Worm (Caenorhabditis elegans) whole organism, dauer: ENCODE data around the gene sir-2.3.

Source experiments
- unc-62 ChIP-seq: sonication (generic microtip); optimal IDR thresholded peaks from 2 replicates; lab custom pipeline; 2017; ENCODE audit warnings: missing biosample characterization, missing genetic modification reagents, missing genetic modification characterization

sir-2.3 gene

DNA sequence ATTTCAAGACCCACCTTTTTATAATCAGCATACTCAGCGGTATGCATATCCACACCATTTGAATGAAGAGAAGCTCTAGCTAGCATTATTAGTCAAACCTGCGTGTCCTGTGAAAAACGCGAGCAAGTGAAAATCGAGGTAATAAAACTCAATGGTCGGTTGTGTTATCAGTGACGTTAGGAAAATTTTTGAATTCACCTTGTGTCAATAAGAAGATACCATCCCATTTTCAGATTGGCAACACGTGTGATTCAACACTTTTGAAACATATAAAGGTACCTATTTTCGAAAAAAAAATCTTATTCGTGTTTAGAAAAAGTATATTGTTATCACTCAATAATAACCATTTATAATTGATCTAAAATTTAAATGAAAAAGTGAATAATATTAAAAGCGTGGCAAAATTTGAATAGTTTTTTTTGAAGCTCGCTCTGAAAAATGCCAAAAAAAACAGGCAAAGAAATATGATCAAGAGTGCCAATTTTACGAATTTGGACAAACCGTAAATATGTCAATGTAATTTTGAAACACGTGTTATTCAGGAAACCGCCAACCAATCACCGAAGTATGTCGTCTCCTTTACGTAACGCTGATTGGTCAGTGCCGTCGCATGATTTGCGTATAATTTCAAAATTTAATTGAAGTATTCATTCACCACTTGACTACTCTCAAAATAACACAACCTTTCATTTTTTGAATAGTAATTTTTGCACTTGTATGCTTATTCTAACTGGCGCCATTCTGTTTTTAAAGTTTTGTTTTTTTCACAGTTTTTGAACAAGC is 19.7 kb upstream of the sir-2.3 start, which contains the start of gene F46G10.1:
Gene F46G10.1, minus strand, starts transcription at position 115 of the 783 bp plus-strand sequence.
- no peak for TF ChIP-seq unc-62 (GFP tag; lab: Kevin White, UChicago)

DNA sequence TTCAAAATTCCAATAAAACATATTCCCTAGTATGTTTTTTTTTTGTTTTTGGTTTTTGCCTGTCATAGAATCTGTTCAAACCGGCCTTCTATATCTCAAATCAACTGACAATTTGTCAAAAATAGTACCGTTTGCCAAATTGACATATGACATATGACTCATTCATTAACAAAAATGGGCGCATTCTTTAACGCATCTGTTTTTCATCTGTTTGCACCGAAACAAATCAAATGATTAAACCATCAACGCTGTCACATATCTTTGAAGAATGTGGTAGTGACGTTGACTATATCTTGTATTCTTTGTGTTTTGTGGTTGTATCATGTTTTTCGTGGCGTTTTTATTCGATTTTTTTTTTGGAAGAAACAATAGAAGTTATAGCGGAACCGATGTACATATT is 16.4 kb upstream of the sir-2.3 start:
- no peak for TF ChIP-seq unc-62 (GFP tag; lab: Kevin White, UChicago)

DNA sequence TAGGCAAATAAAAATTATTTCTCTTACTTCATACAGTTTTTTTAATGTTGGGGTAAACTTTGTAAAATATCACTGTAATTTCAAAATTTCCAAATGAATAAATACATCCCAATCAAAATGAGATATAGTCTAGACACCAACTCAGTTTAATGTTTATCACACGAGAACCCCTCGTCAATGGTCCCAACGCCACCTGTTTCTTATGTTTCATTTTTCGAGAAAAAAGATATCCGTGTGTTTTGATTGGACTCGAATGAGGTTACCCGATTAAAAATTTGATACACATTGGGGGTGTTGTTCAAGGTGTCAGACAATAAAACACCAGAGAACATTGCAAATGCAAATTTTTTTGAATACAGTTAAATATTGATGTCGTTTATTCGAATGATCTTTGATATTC is 14.0 kb upstream of the sir-2.3 start:
- TF ChIP-seq unc-62 (GFP tag; lab: Kevin White, UChicago), result no peak

DNA sequence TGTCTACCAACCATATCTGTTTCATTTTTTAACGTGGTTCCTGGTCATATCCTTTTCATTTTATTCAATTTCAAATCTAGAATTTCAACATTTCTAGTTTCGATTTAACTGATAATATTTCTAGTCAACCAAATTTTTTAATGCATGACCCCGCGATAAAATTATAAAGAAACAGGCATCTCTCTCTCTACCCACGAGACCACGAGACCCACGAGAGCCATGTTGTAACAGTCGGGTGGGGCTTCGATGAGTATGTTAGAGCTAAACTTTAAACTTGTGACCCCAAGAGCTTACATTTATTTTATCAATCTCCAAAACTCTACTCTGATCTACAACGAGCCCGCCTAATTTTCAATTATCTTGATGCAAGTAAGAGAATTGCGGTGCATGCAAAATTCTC is 13.2 kb upstream of the sir-2.3 start:
- no peak for TF ChIP-seq unc-62 (GFP tag; lab: Kevin White, UChicago)

DNA sequence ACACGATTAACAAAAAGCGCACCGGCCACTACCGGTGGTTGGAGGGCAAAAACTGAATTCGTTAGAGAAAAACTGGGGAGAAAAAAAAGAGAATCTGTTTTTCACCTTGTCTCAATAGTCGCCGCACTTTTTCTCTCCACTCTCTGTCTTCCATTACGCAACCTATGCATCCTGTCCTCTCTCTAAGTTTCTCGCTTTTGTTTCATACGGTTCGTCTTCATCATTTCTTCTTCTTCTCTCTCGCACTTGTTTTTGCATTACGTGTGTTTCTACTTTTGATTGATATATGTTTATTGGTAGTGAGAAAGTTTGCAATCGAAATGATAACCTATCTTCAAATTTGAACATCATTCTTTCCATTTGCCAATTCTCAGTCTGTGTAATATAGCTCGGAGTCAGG is 10.9 kb upstream of the sir-2.3 start:
- no peak for TF ChIP-seq unc-62 (GFP tag; lab: Kevin White, UChicago)

DNA sequence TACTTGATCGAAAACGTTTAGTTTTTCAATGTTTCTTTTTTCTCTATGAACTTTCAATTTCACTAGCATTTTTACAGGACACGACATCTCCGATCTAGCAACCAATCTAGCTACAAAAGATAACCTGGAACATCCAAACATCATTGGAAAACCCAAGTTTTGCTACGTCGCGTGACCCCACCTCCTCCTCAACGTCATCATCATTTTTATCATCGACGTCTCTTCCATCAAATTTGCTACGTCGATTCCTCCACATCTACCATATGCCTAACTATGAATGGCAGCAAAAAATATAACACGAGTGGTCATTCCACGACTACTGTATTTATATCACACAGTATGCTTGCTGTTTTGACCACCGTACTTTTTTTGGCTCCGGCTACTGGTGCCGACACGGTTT is 8.6 kb upstream of the sir-2.3 start, which contains the start of gene F46G10.2:
Gene F46G10.2, plus strand, starts transcription at position 78 of the 400 bp plus-strand sequence.
- no peak for TF ChIP-seq unc-62 (GFP tag; lab: Kevin White, UChicago)

DNA sequence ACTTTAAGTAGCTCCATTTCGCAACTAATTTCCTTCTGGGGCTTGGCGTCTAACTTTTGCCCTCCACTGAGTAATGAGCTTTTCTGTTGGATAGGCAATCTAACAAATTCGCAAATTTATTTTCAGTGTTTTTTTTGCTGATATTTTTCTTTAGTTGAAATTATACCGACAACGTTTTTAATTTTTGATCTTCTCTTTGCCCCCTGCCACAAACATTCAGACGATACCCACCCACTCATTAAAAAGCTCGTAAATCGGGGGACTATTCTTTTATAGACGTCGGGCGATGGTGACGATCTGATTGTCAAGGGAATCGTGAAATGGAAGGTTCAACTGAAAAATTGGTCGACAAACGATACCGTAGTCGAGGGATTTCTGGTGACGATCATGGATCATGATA is 7.8 kb upstream of the sir-2.3 start:
- no peak for TF ChIP-seq unc-62 (GFP tag; lab: Kevin White, UChicago)

DNA sequence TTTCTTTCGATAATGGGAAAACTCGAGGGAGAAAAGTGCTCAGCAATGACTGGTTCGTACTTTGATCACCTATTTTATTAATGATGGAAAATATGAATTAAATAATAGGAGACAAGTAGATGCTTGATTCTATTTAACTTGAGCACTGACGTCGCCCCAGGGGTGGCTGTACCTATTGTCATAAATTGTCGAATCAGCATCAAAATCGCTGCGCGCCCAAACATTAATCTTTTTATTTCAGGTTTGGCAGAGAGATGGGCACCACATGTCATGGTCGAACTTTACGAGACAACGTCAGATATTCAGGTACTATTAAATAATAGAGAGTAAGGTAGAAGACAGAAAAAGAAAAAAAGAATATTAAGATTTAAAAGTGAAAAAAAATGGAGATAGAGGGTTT is 7.2 kb upstream of the sir-2.3 start:
- no peak for TF ChIP-seq unc-62 (GFP tag; lab: Kevin White, UChicago)

DNA sequence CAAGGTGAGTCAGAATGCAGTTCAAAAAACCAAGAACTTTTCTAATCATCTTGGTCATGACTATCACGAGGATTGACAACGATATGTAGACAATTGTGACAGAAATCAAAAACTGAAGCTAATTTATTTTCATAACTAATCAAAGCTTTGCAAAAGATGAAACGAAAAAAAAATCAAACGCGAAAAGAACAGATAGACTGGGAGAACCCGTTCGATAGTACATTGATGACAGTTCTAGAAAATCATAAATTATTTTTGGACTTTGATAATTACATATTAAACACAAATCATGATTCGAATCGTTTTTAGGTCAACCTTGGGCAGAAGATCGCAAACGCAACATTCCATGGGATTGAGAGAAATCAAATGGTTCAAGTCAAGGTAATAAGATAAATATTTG is 6.4 kb upstream of the sir-2.3 start:
- TF ChIP-seq unc-62 (GFP tag; lab: Kevin White, UChicago), result no peak

DNA sequence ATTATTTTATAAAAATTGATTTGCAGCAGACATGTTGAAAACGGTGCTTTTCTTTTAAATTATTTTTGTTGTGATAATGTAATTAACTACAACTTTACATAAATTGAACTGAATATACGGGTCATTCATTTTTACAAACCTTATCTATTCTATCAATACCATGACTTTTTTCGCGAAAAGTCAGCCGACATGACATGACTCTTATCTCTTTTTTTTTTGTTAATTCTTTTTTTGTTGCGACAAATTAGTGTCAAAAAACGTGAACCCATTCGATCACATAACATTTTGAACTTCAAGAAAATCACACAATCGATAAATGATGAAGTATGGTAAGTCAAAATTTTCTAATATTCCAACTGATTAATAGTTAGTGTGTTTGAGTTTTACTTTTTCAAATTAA is 3.5 kb upstream of the sir-2.3 start, which contains the start of gene sir-2.2:
Gene sir-2.2, plus strand, starts transcription at position 34 of the 400 bp plus-strand sequence.
- no peak for TF ChIP-seq unc-62 (GFP tag; lab: Kevin White, UChicago)

DNA sequence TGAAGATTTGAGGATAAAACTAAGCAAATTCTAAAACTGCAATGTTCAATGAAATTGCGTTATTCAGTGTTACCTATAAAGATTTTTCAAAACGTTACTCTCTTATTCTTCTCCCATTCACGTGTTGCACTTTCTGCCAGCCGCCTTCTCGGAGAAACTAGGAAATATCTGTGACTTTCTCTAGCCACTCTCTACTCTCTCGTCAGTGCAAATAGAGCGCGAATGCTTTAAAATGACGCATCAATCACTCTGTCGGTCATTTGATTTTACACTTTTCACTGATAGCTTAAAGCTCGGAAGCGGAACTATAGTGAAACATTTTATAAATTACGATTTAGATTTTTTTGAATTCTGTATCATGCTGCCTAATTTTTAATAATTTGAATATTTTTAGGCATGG is 2.6 kb upstream of the sir-2.3 start:
- TF ChIP-seq unc-62 (GFP tag; lab: Kevin White, UChicago), result no peak

DNA sequence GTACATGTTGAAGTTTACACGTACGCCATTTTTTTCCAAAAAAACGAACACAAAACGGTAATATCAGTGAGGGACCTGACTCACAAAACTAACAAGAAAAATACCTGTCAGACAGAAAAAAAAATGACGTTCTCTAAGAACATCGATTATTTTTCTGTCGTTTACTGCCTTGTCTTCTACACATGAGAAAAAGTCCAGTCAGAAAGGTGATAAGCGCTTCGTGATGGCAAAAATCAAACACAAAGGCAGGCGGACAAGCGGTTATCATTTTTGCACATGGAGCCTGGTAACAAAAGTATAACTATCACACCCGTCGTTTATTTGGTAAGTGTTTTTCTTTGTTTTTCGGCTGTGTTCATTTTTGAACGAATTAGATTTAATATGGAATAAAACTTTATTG is 2.3 kb downstream of the sir-2.3 start, which contains the start of gene F46G10.4:
Gene F46G10.4, plus strand, starts transcription at position 212 of the 400 bp plus-strand sequence.
- TF ChIP-seq unc-62 (GFP tag; lab: Kevin White, UChicago), result no peak

DNA sequence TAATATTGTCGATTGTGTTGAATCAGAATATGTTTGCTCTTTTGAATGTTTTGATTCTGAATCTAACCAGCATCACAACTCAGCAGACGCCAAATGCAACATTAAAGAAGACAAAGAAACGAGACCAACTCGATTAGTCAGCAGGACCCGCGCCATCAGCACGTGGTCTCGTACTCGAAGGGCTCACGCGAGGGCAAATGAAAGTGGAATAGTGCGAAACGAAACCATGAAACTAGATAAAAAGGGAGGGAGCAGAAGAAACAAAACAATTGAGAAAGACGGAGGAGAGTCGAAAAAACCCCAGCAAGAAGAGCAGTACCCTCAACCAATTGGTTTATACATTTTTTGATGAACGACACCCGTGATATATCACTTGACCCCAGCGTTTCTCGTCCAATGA is 5.5 kb downstream of the sir-2.3 start:
- no peak for TF ChIP-seq unc-62 (GFP tag; lab: Kevin White, UChicago)

DNA sequence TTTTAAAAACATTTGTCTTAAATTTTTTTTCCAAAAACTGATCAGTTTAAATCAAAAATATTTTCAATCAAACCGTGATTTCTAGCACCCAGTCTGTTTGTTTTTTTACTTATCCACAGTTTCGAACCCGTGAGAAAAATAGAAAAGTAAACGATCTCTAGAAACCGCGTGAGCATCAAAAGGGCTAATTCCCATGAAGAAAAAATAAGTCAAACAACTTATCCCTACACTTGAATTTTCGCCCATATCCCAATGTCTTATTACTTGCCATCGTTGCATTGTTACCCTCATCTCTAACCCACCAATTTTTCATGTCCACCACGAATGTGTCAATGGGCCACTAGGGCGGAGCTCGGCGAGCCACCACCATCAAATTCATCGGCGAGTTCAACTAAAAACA is 6.2 kb downstream of the sir-2.3 start, which contains the start of gene ptr-24:
Gene ptr-24, plus strand, starts transcription at position 301 of the 400 bp plus-strand sequence.
- no peak for TF ChIP-seq unc-62 (GFP tag; lab: Kevin White, UChicago)

DNA sequence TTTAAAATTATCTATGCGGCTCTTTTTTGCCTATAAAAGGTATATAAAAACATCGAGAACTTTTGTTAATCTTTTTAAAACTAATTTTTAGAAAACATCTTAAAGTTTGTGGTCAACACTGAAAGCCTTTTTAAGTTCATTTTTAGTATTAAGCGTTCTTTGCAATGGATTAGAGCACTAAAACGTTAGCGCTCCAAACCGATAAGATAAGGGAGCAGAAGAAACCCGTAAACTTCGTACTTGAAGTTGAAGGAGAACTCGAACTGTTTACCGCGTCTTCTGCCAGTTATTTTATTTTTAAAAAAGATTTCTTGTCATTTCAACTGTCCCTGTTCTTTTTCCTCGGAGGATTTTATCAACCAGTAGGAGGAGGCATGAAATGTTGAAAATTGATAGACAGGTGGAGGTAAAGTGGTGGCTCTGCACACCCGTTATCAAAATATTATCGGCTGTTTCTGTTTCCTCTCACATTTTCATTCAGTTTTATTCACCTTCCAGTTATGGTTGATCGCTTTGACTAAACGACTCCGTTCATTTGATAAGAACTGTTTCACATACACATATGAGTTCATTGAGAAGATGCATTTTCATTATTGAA is 7.6 kb downstream of the sir-2.3 start:
- TF ChIP-seq unc-62 (GFP tag; lab: Kevin White, UChicago), result no peak

DNA sequence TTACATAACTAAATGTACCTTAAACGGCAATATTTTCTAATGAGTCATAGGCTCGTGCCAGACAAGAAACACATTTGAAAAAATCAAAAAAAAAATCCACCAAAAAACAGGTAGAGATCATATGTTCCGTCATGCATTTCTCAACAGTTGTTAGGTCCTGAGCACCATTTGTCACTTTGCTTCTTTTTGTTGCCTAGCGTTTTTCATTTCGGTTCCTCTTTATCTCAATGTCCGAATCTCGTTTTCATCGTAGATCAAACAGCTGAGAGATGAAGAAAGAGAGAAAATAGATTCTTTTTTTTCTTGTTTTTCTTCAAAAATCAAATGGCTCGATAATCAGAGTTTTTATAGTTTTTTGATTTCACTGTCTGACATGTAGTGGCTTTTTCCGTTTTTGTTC is 9.5 kb downstream of the sir-2.3 start:
- no peak for TF ChIP-seq unc-62 (GFP tag; lab: Kevin White, UChicago)

DNA sequence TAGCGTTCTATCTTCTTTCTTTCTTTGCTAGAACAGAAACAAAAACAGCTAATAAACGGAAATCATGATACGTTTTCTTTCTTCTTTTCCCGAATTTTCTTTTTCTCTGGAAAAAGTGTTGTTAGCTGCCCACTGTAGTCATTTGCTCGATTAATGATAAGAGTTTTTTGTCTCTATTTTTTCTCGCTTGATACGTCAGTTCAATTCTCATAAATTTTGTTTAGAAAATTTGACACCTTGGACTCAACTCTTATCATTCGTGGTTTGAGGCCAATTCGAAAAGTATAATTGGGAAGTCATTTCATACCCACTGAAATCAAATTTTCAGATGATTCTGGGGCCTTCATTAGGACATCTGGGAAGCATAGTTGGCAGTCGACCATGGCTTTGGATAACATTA is 10.4 kb downstream of the sir-2.3 start:
- no peak for TF ChIP-seq unc-62 (GFP tag; lab: Kevin White, UChicago)
